Worm (Caenorhabditis elegans) whole organism, young adult: ENCODE measurements around the gene C15H11.1.
A peak's percentile ranks its signal among the peaks of the same experiment; 100 is the strongest.

Experiments used
- B0035.1 ChIP-seq: sonication (generic microtip); optimal IDR thresholded peaks from 2 replicates; lab custom pipeline; 2016; ENCODE audit warnings: missing genetic modification characterization, mild to moderate bottlenecking, missing compliant biosample characterization, missing genotype, missing genetic modification reagents
- D2030.7 ChIP-seq: fragments of 200-800 bp; sonication (Bioruptor generic); IDR thresholded peaks from 2 replicates; pipeline ENCODE4 v1.3.6; 2022; ENCODE audit warnings: missing genetic modification reagents, missing genetic modification characterization, missing compliant biosample characterization
- F22D6.2 ChIP-seq: sonication (generic microtip); optimal IDR thresholded peaks from 2 replicates; lab custom pipeline; 2016; ENCODE audit warnings: mild to moderate bottlenecking, missing genetic modification characterization, missing compliant biosample characterization
- F33H1.4 ChIP-seq: fragments of 200-800 bp; sonication (Bioruptor generic); IDR thresholded peaks from 2 replicates; pipeline ENCODE4 v1.3.6; 2022; ENCODE audit warnings: missing genetic modification reagents, missing genetic modification characterization, missing compliant biosample characterization
- F39B2.1 ChIP-seq: fragments of 200-800 bp; sonication (Bioruptor generic); IDR thresholded peaks from 2 replicates; pipeline ENCODE4 v1.3.6; 2022; ENCODE audit warnings: missing genetic modification reagents, missing genetic modification characterization, missing compliant biosample characterization
- F52B5.7 ChIP-seq: sonication (generic microtip); optimal IDR thresholded peaks from 2 replicates; lab custom pipeline; 2016; ENCODE audit warnings: mild to moderate bottlenecking, missing genetic modification characterization, missing compliant biosample characterization
- K12H6.12 ChIP-seq: fragments of 200-800 bp; sonication (Bioruptor generic); optimal IDR thresholded peaks from 2 replicates; lab custom pipeline; 2018; ENCODE audit warnings: mild to moderate bottlenecking, missing genetic modification characterization, missing compliant biosample characterization
- Y53F4B.3 ChIP-seq: fragments of 200-800 bp; sonication (Bioruptor generic); IDR thresholded peaks from 2 replicates; pipeline ENCODE4 v1.3.6; 2022; ENCODE audit warnings: missing genetic modification reagents, missing genetic modification characterization, missing compliant biosample characterization
- Y53G8AR.9 ChIP-seq: fragments of 200-800 bp; sonication (Bioruptor generic); conservative IDR thresholded peaks from 2 replicates; pipeline ENCODE4 v1.3.6; 2022; ENCODE audit warnings: missing genetic modification reagents, missing genetic modification characterization, missing compliant biosample characterization
- Y79H2A.3 ChIP-seq: fragments of 200-800 bp; sonication (Bioruptor generic); conservative IDR thresholded peaks from 2 replicates; pipeline ENCODE4 v1.3.6; 2022; ENCODE audit warnings: missing genetic modification reagents, missing genetic modification characterization, missing compliant biosample characterization
- Y95B8A.8 ChIP-seq: fragments of 200-800 bp; sonication (Bioruptor generic); IDR thresholded peaks from 2 replicates; pipeline ENCODE4 v1.3.6; 2022; ENCODE audit warnings: missing genetic modification reagents, missing genetic modification characterization, missing compliant biosample characterization
- aptf-2 ChIP-seq: fragments of 200-800 bp; sonication (Bioruptor generic); conservative IDR thresholded peaks from 2 replicates; pipeline ENCODE4 v1.3.6; 2022; ENCODE audit warnings: missing genetic modification reagents, missing genetic modification characterization, missing compliant biosample characterization
- aptf-3 ChIP-seq: fragments of 200-800 bp; sonication (Bioruptor generic); IDR thresholded peaks from 2 replicates; pipeline ENCODE4 v1.3.6; 2022; ENCODE audit warnings: missing genetic modification characterization, missing compliant biosample characterization
- atf-7 ChIP-seq: sonication (generic microtip); optimal IDR thresholded peaks from 2 replicates; lab custom pipeline; 2017; ENCODE audit warnings: mild to moderate bottlenecking, missing genetic modification characterization, missing compliant biosample characterization
- attf-5 ChIP-seq: fragments of 200-800 bp; sonication (Bioruptor generic); optimal IDR thresholded peaks from 2 replicates; lab custom pipeline; 2018; ENCODE audit warnings: mild to moderate bottlenecking, missing genetic modification characterization, missing compliant biosample characterization
- attf-6 ChIP-seq: fragments of 200-800 bp; sonication (Bioruptor generic); IDR thresholded peaks from 2 replicates; pipeline ENCODE4 v1.3.6; 2022; ENCODE audit warnings: missing genetic modification reagents, missing genetic modification characterization, missing compliant biosample characterization
- bed-1 ChIP-seq: fragments of 200-800 bp; sonication (Bioruptor generic); IDR thresholded peaks from 2 replicates; pipeline ENCODE4 v1.3.6; 2022; ENCODE audit warnings: missing genetic modification reagents, missing genetic modification characterization, missing compliant biosample characterization
- ccch-3 ChIP-seq: fragments of 200-800 bp; sonication (Bioruptor generic); optimal IDR thresholded peaks from 2 replicates; lab custom pipeline; 2018; ENCODE audit warnings: mild to moderate bottlenecking, missing genetic modification characterization, missing compliant biosample characterization
- cebp-1 ChIP-seq, 2 experiments: fragments of 200-800 bp in 1 of 2; sonication (Bioruptor generic) in 1 of 2; sonication (generic microtip) in 1 of 2; IDR thresholded peaks in 1 of 2; optimal IDR thresholded peaks in 1 of 2; 2 replicates each; pipeline versions ENCODE4 v1.3.6 to Lab custom; 2017 to 2022; ENCODE audit warnings: missing compliant biosample characterization in 2 of 2, missing genetic modification characterization in 2 of 2, mild to moderate bottlenecking in 1 of 2, missing genetic modification reagents in 1 of 2, moderate library complexity in 1 of 2
- ceh-100 ChIP-seq: fragments of 200-800 bp; sonication (Bioruptor generic); IDR thresholded peaks from 2 replicates; pipeline ENCODE4 v1.3.6; 2022; ENCODE audit warnings: missing genetic modification reagents, missing genetic modification characterization, missing compliant biosample characterization
- die-1 ChIP-seq: sonication (generic microtip); optimal IDR thresholded peaks from 2 replicates; lab custom pipeline; 2016; ENCODE audit warnings: missing genotype, mild to moderate bottlenecking, missing genetic modification characterization, missing compliant biosample characterization
- dox-1 ChIP-seq: fragments of 200-800 bp; sonication (Bioruptor generic); IDR thresholded peaks from 2 replicates; pipeline ENCODE4 v1.3.6; 2022; ENCODE audit warnings: missing genetic modification reagents, missing genetic modification characterization, missing compliant biosample characterization
- dpl-1 ChIP-seq: fragments of 150-350 bp; optimal IDR thresholded peaks from 2 replicates; lab custom pipeline; 2014; ENCODE audit warnings: missing biosample characterization, missing genetic modification reagents, missing genetic modification characterization
- him-1 ChIP-seq: sonication (generic microtip); optimal IDR thresholded peaks from 2 replicates; lab custom pipeline; 2016; ENCODE audit warnings: missing genotype, missing genetic modification reagents, missing genetic modification characterization, missing compliant biosample characterization
- hrde-1 ChIP-seq: sonication (generic microtip); optimal IDR thresholded peaks from 2 replicates; lab custom pipeline; 2016; ENCODE audit warnings: missing genetic modification characterization, mild to moderate bottlenecking, missing compliant biosample characterization, moderate library complexity, missing genotype, missing genetic modification reagents, borderline replicate concordance
- hsf-1 ChIP-seq: fragments of 200-800 bp; sonication (Bioruptor generic); IDR thresholded peaks from 2 replicates; pipeline ENCODE4 v1.3.6; 2022; ENCODE audit warnings: missing genetic modification reagents, missing genetic modification characterization, missing compliant biosample characterization
- lin-26 ChIP-seq: fragments of 200-800 bp; sonication (Bioruptor generic); IDR thresholded peaks from 2 replicates; pipeline ENCODE4 v1.3.6; 2022; ENCODE audit warnings: missing genetic modification reagents, missing genetic modification characterization, missing compliant biosample characterization
- lsl-1 ChIP-seq: fragments of 200-800 bp; sonication (Bioruptor generic); optimal IDR thresholded peaks from 2 replicates; lab custom pipeline; 2018; ENCODE audit warnings: mild to moderate bottlenecking, missing genetic modification characterization, moderate library complexity, missing compliant biosample characterization
- madf-3 ChIP-seq: fragments of 200-800 bp; sonication (Bioruptor generic); IDR thresholded peaks from 2 replicates; pipeline ENCODE4 v1.3.6; 2022; ENCODE audit warnings: missing genetic modification reagents, missing genetic modification characterization, missing compliant biosample characterization
- madf-6 ChIP-seq: fragments of 200-800 bp; sonication (Bioruptor generic); IDR thresholded peaks from 2 replicates; pipeline ENCODE4 v1.3.6; 2022; ENCODE audit warnings: missing genetic modification reagents, missing genetic modification characterization, missing compliant biosample characterization
- madf-8 ChIP-seq: fragments of 200-800 bp; sonication (Bioruptor generic); conservative IDR thresholded peaks from 2 replicates; pipeline ENCODE4 v1.3.6; 2022; ENCODE audit warnings: missing genetic modification reagents, missing genetic modification characterization, missing compliant biosample characterization
- mxl-1 ChIP-seq: sonication (generic microtip); optimal IDR thresholded peaks from 2 replicates; lab custom pipeline; 2016; ENCODE audit warnings: missing genetic modification characterization, missing compliant biosample characterization
- nhr-179 ChIP-seq: sonication (generic microtip); optimal IDR thresholded peaks from 2 replicates; lab custom pipeline; 2016; ENCODE audit warnings: mild to moderate bottlenecking, missing genetic modification characterization, missing compliant biosample characterization
- nhr-27 ChIP-seq: fragments of 200-800 bp; sonication (Bioruptor generic); optimal IDR thresholded peaks from 2 replicates; lab custom pipeline; 2018; ENCODE audit warnings: mild to moderate bottlenecking, missing genetic modification characterization, moderate library complexity, missing compliant biosample characterization
- nhr-80 ChIP-seq: sonication (generic microtip); optimal IDR thresholded peaks from 2 replicates; lab custom pipeline; 2016; ENCODE audit warnings: missing genetic modification characterization, missing compliant biosample characterization
- nhr-90 ChIP-seq: sonication (generic microtip); optimal IDR thresholded peaks from 2 replicates; lab custom pipeline; 2016; ENCODE audit warnings: missing genotype, mild to moderate bottlenecking, missing genetic modification characterization, missing compliant biosample characterization
- pbrm-1 ChIP-seq: fragments of 200-800 bp; sonication (Bioruptor generic); IDR thresholded peaks from 2 replicates; pipeline ENCODE4 v1.3.6; 2022; ENCODE audit warnings: missing genetic modification reagents, missing genetic modification characterization, missing compliant biosample characterization
- pha-4 ChIP-seq: fragments of 150-350 bp; sonication (generic microtip); optimal IDR thresholded peaks from 2 replicates; lab custom pipeline; 2014; ENCODE audit warnings: missing biosample characterization, missing genetic modification reagents, missing genetic modification characterization
- snpc-3.4 ChIP-seq: sonication (generic microtip); optimal IDR thresholded peaks from 2 replicates; lab custom pipeline; 2017; ENCODE audit warnings: missing genetic modification characterization, mild to moderate bottlenecking, missing compliant biosample characterization, antibody characterized with exemption, moderate library complexity, missing genotype, missing genetic modification reagents
- snpc-4 ChIP-seq, 5 experiments: fragments of 150-350 bp in 1 of 5; sonication (generic microtip) in 4 of 5; optimal IDR thresholded peaks; 2 replicates each; lab custom pipeline; 2014 to 2018; ENCODE audit warnings: missing genetic modification characterization in 5 of 5, missing biosample characterization in 3 of 5, antibody characterized with exemption in 2 of 5, mild to moderate bottlenecking in 2 of 5, missing compliant biosample characterization in 2 of 5, missing genotype in 2 of 5, moderate library complexity in 2 of 5, missing genetic modification reagents in 1 of 5
- tbp1 ChIP-seq: fragments of 200-800 bp; sonication (Bioruptor generic); optimal IDR thresholded peaks from 2 replicates; lab custom pipeline; 2018; ENCODE audit warnings: mild to moderate bottlenecking, missing genetic modification characterization, missing compliant biosample characterization
- ztf-22 ChIP-seq: fragments of 200-800 bp; sonication (Bioruptor generic); optimal IDR thresholded peaks from 2 replicates; lab custom pipeline; 2018; ENCODE audit warnings: mild to moderate bottlenecking, missing genetic modification characterization, moderate library complexity, missing compliant biosample characterization
- ztf-25 ChIP-seq: fragments of 200-800 bp; sonication (Bioruptor generic); IDR thresholded peaks from 2 replicates; pipeline ENCODE4 v1.3.6; 2022; ENCODE audit warnings: missing genetic modification reagents, missing genetic modification characterization, missing compliant biosample characterization
- ztf-6 ChIP-seq: fragments of 200-800 bp; sonication (Bioruptor generic); IDR thresholded peaks from 2 replicates; pipeline ENCODE4 v1.3.6; 2022; ENCODE audit warnings: missing genetic modification reagents, missing genetic modification characterization, missing compliant biosample characterization

The C15H11.1 gene

DNA sequence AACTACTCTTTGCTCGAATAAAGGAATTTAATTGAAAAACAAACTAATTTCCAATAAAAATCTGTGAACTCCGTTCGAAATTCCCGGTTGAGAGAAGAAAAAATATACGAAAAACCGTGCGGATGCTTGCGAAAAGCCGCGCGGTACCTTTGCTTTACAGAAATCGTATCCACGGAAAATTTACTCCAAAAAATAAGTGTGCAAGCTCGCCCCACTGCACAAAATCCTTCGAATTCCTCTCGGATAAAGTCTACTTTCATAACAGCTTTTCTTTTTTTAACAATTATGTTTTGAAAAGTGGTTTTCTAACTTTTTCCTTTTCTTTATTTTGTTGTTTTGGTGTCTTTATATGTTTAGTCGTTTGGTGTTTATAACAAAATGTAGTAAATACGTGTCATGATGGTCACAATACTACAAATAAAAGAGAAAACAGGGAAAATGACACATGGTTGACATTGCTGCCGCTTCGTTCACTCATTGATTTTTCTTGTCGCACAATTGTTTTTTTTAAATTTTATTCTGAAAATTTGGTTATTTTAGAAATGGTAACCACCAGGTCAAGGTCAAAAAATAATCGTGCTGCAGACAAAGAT is 46.3 kb upstream of the C15H11.1 start, which contains the start of gene cept-2 (continued):
- TF ChIP-seq K12H6.12 (peak; percentile 88), madf-8 (GFP tag; lab: Robert Waterston, UW) (no peak), B0035.1 (tag; lab: Kevin White, UChicago) (no peak), him-1 (tag; lab: Kevin White, UChicago) (peak; percentile 36), ztf-6 (GFP tag; lab: Robert Waterston, UW) (no peak), nhr-179 (tag; lab: Kevin White, UChicago) (no peak), nhr-27 (no peak), dpl-1 (GFP tag; lab: Kevin White, UChicago) (peak; percentile 56), F52B5.7 (tag; lab: Kevin White, UChicago) (no peak), dox-1 (GFP tag; lab: Robert Waterston, UW) (peak; percentile 92), aptf-2 (no peak), F22D6.2 (tag; lab: Kevin White, UChicago) (no peak), Y53G8AR.9 (GFP tag; lab: Robert Waterston, UW) (no peak), atf-7 (tag; lab: Kevin White, UChicago) (no peak), F39B2.1 (GFP tag; lab: Robert Waterston, UW) (no peak), mxl-1 (tag; lab: Kevin White, UChicago) (no peak), die-1 (tag; lab: Kevin White, UChicago) (no peak), Y95B8A.8 (0 out of 2 replicates have a peak, but pooled peaks have one; percentile 31), bed-1 (GFP tag; lab: Robert Waterston, UW) (no peak), nhr-90 (no peak), hrde-1 (tag; lab: Kevin White, UChicago) (no peak), tbp1 (peak; percentile 65), snpc-4 (GFP tag; optimal IDR thresholded peaks at IDR 0.05; lab: Kevin White, UChicago) (no peak), snpc-4 (tag; optimal IDR thresholded peaks at IDR 0.05; lab: Kevin White, UChicago) (peak in 2 of 4 experiments; percentile 57 to 70), ceh-100 (GFP tag; lab: Robert Waterston, UW) (peak; percentile 98), pha-4 (peak; percentile 45), madf-3 (0 out of 2 replicates have a peak, but pooled peaks have one; percentile 45), ztf-22 (GFP tag; lab: Kevin White, UChicago) (no peak), attf-5 (GFP tag; lab: Kevin White, UChicago) (peak; percentile 87), hsf-1 (GFP tag; lab: Robert Waterston, UW) (no peak)

ce11 chrV:14350498-14350897 is 43.1 kb upstream of the C15H11.1 start:
- TF ChIP-seq cebp-1 (GFP tag; IDR thresholded peaks at IDR 0.05; lab: Robert Waterston, UW) = no peak
- no peak for TF ChIP-seq cebp-1 (tag; optimal IDR thresholded peaks at IDR 0.05; lab: Kevin White, UChicago)
- peak; percentile 17; the same call in 1 of the 2 replicates for TF ChIP-seq lin-26 (GFP tag; lab: Robert Waterston, UW)
- no peak for TF ChIP-seq ccch-3 (GFP tag; lab: Kevin White, UChicago)
- TF ChIP-seq B0035.1 (tag; lab: Kevin White, UChicago) = no peak
- 0 out of 2 replicates have a peak, but pooled peaks have one; percentile 35 for TF ChIP-seq attf-6 (GFP tag; lab: Robert Waterston, UW)
- peak; percentile 25 for TF ChIP-seq snpc-3.4 (tag; lab: Kevin White, UChicago)
- TF ChIP-seq lsl-1 (GFP tag; lab: Kevin White, UChicago) = peak; percentile 63
- TF ChIP-seq F33H1.4 (GFP tag; lab: Robert Waterston, UW) = peak; percentile 67
- peak; percentile 62 for TF ChIP-seq madf-6
- no peak for TF ChIP-seq ceh-100 (GFP tag; lab: Robert Waterston, UW)
- TF ChIP-seq Y79H2A.3 = no peak
- TF ChIP-seq dpl-1 (GFP tag; lab: Kevin White, UChicago) = no peak
- TF ChIP-seq ztf-25 = 0 out of 2 replicates have a peak, but pooled peaks have one; percentile 19
- TF ChIP-seq aptf-2 = no peak
- TF ChIP-seq nhr-80 (tag; lab: Kevin White, UChicago) = no peak
- peak; percentile 13; the same call in 1 of the 2 replicates for TF ChIP-seq D2030.7 (GFP tag; lab: Robert Waterston, UW)
- no peak for TF ChIP-seq aptf-3 (GFP tag; lab: Robert Waterston, UW)
- no peak for TF ChIP-seq Y53F4B.3 (GFP tag; lab: Robert Waterston, UW)
- TF ChIP-seq pbrm-1 (GFP tag; lab: Robert Waterston, UW) = 0 out of 2 replicates have a peak, but pooled peaks have one; percentile 19
